Worm (Caenorhabditis elegans): ENCODE data around the gene rpl-32.
A peak's percentile ranks its signal among the peaks of the same experiment; 100 is the strongest.

The rpl-32 gene

DNA sequence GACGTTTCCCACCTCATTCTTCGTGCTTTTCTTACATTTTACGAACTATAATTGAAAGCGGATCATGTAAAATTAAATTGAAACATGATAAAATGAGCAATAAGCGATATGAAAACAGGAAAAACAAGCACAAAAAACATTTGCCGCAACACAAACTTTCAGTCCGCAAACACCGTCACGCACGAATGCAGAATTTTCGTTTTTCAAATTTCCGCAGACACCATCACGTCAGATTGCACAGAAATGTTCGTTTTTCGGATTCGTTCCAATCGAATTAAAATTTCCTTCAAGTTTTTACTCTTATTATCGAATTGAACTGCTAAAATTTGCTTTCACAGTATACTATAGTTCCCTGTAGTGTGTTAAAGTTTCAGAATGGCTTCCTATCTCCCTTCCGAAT, 2.3 kb downstream of the rpl-32 start, which contains the start of gene chmp-7 (continued):
- TF ChIP-seq F55B11.4 (tag; optimal IDR thresholded peaks at IDR 0.05; ENCODE audit: borderline replicate concordance, insufficient read depth) (no peak), mcd-1 (GFP tag; IDR thresholded peaks at IDR 0.05) (peak; percentile 85), chd-7 (tag; optimal IDR thresholded peaks at IDR 0.05) (no peak), snpc-1.3 (tag; optimal IDR thresholded peaks at IDR 0.05; ENCODE audit: insufficient read depth) (peak; percentile 76), lir-1 (GFP tag; conservative IDR thresholded peaks at IDR 0.05) (0 out of 2 replicates have a peak, but pooled peaks have one; percentile 43), lin-35 (GFP tag; optimal IDR thresholded peaks at IDR 0.05) (peak in 1 of 3 experiments; percentile 90), Y95B8A.8 (GFP tag; IDR thresholded peaks at IDR 0.05) (peak; percentile 41; the same call in 1 of the 2 replicates), hsf-1 (GFP tag; IDR thresholded peaks at IDR 0.05) (0 out of 2 replicates have a peak, but pooled peaks have one; percentile 57), ztf-28 (GFP tag; IDR thresholded peaks at IDR 0.05) (peak; percentile 68; the same call in 1 of the 2 replicates), repo-1 (tag; optimal IDR thresholded peaks at IDR 0.05) (no peak), efl-1 (GFP tag; optimal IDR thresholded peaks at IDR 0.05) (peak; percentile 83), Y53F4B.3 (GFP tag; IDR thresholded peaks at IDR 0.05) (no peak), hmg-20 (GFP tag; IDR thresholded peaks at IDR 0.05) (no peak), ceh-27 (GFP tag; optimal IDR thresholded peaks at IDR 0.05) (peak; percentile 60), cebp-1 (GFP tag; IDR thresholded peaks at IDR 0.05) (0 out of 2 replicates have a peak, but pooled peaks have one; percentile 28), cebp-1 (tag; optimal IDR thresholded peaks at IDR 0.05) (peak; percentile 75), F39B2.1 (GFP tag; IDR thresholded peaks at IDR 0.05) (no peak), hmg-1.2 (GFP tag; IDR thresholded peaks at IDR 0.05) (peak; percentile 69; the same call in 1 of the 2 replicates), F23B12.7 (tag; optimal IDR thresholded peaks at IDR 0.05; ENCODE audit: insufficient read depth) (peak; percentile 90), madf-6 (GFP tag; IDR thresholded peaks at IDR 0.05) (peak; percentile 75), F49E8.2 (tag; optimal IDR thresholded peaks at IDR 0.05; ENCODE audit: insufficient read depth) (peak; percentile 63), snpc-4 (GFP tag; optimal IDR thresholded peaks at IDR 0.05) (peak; percentile 58), snpc-4 (tag; optimal IDR thresholded peaks at IDR 0.05) (peak; percentile 27 to 80 (median 56)), ztf-22 (GFP tag; optimal IDR thresholded peaks at IDR 0.05) (no peak), attf-3 (GFP tag; conservative IDR thresholded peaks at IDR 0.05) (peak; percentile 73), F33H1.4 (GFP tag; IDR thresholded peaks at IDR 0.05) (peak; percentile 65), dox-1 (GFP tag; IDR thresholded peaks at IDR 0.05) (peak; percentile 92), xnd-1 (tag; optimal IDR thresholded peaks at IDR 0.05) (peak; percentile 4), ztf-18 (tag; optimal IDR thresholded peaks at IDR 0.05) (peak; percentile 60), Y53G8AR.9 (GFP tag; conservative IDR thresholded peaks at IDR 0.05) (no peak), rpc-1 (optimal IDR thresholded peaks at IDR 0.05) (no peak), rpc-1 (tag; optimal IDR thresholded peaks at IDR 0.05) (no peak), rcor-1 (GFP tag; IDR thresholded peaks at IDR 0.05) (peak; percentile 64), let-526 (GFP tag; IDR thresholded peaks at IDR 0.05) (no peak), unc-130 (GFP tag; optimal IDR thresholded peaks at IDR 0.05) (peak; percentile 27), athp-1 (tag; optimal IDR thresholded peaks at IDR 0.05) (peak; percentile 13), attf-6 (GFP tag; IDR thresholded peaks at IDR 0.05) (no peak), ceh-100 (GFP tag; IDR thresholded peaks at IDR 0.05) (peak; percentile 22; the same call in 1 of the 2 replicates), T07F8.4 (tag; optimal IDR thresholded peaks at IDR 0.05) (no peak), B0336.3 (GFP tag; IDR thresholded peaks at IDR 0.05) (0 out of 2 replicates have a peak, but pooled peaks have one; percentile 43), tlf-1 (GFP tag; optimal IDR thresholded peaks at IDR 0.05) (peak; percentile 74), let-607 (tag; optimal IDR thresholded peaks at IDR 0.05) (peak; percentile 3 to 18), gei-17 (GFP tag; optimal IDR thresholded peaks at IDR 0.05) (no peak), snpc-3.4 (tag; optimal IDR thresholded peaks at IDR 0.05) (peak; percentile 54), F57A8.1 (GFP tag; optimal IDR thresholded peaks at IDR 0.05) (no peak), dpff-1 (tag; optimal IDR thresholded peaks at IDR 0.05) (no peak), nfyb-1 (GFP tag; IDR thresholded peaks at IDR 0.05) (peak; percentile 81), nhr-80 (tag; optimal IDR thresholded peaks at IDR 0.05) (peak; percentile 53)
